Fruit fly (Drosophila melanogaster) whole organism, embryonic: ENCODE results near the gene CG14219.

Experiments used
- Abd-B ChIP-seq: fragments of 200-800 bp; sonication (Bioruptor generic); optimal IDR thresholded peaks from 2 replicates; lab custom pipeline; 2018; ENCODE audit warnings: missing biosample characterization, mild to moderate bottlenecking, missing genetic modification characterization, moderate library complexity
- Aef1 ChIP-seq: fragments of 200-800 bp; sonication (Bioruptor generic); IDR thresholded peaks from 3 replicates; pipeline ENCODE4 v1.3.6; 2022; ENCODE audit warnings: missing biosample characterization, missing genetic modification characterization
- BEAF-32 ChIP-seq: fragments of 200-800 bp; sonication (Bioruptor generic); optimal IDR thresholded peaks from 3 replicates; lab custom pipeline; 2017; ENCODE audit warnings: missing biosample characterization, missing genetic modification characterization, mild to moderate bottlenecking, moderate library complexity, missing genetic modification reagents
- Bgb ChIP-seq: fragments of 200-800 bp; sonication (Bioruptor generic); IDR thresholded peaks from 2 replicates; pipeline ENCODE4 v1.3.6; 2022; ENCODE audit warnings: missing biosample characterization, missing genetic modification characterization; ENCODE audit not compliant: partially characterized antibody
- CG10366 ChIP-seq: fragments of 200-800 bp; sonication (Bioruptor generic); IDR thresholded peaks from 2 replicates; pipeline ENCODE4 v1.3.6; 2022; ENCODE audit warnings: missing biosample characterization, missing genetic modification characterization
- CG10543 ChIP-seq: fragments of 200-800 bp; sonication (Bioruptor generic); optimal IDR thresholded peaks from 3 replicates; lab custom pipeline; 2017; ENCODE audit warnings: missing biosample characterization, mild to moderate bottlenecking, missing genetic modification characterization, moderate library complexity
- CG11093 ChIP-seq: fragments of 200-800 bp; sonication (Bioruptor generic); IDR thresholded peaks from 3 replicates; pipeline ENCODE4 v1.3.6; 2022; ENCODE audit warnings: missing biosample characterization, missing genetic modification characterization
- CG13123 ChIP-seq: fragments of 200-800 bp; sonication (Bioruptor generic); optimal IDR thresholded peaks from 2 replicates; lab custom pipeline; 2016; ENCODE audit warnings: missing biosample characterization, missing genetic modification characterization
- CG14014 ChIP-seq: fragments of 200-800 bp; sonication (Bioruptor generic); IDR thresholded peaks from 2 replicates; pipeline ENCODE4 v1.3.6; 2022; ENCODE audit warnings: missing biosample characterization, missing genetic modification characterization
- CG14860 ChIP-seq: fragments of 200-800 bp; sonication (Bioruptor generic); IDR thresholded peaks from 3 replicates; pipeline ENCODE4 v1.3.6; 2022; ENCODE audit warnings: missing biosample characterization, missing genetic modification characterization; ENCODE audit not compliant: partially characterized antibody
- CG15269 ChIP-seq: fragments of 200-800 bp; sonication (Bioruptor generic); optimal IDR thresholded peaks from 2 replicates; lab custom pipeline; 2018; ENCODE audit warnings: missing biosample characterization, mild to moderate bottlenecking, missing genetic modification characterization, moderate library complexity
- CG17612 ChIP-seq: fragments of 200-800 bp; sonication (Bioruptor generic); IDR thresholded peaks from 2 replicates; pipeline ENCODE4 v1.3.6; 2022; ENCODE audit warnings: missing biosample characterization, missing genetic modification characterization
- CG1832 ChIP-seq: fragments of 200-800 bp; sonication (Bioruptor generic); optimal IDR thresholded peaks from 2 replicates; lab custom pipeline; 2017; ENCODE audit warnings: missing biosample characterization, mild to moderate bottlenecking, missing genetic modification characterization, inconsistent platforms
- CG18476 ChIP-seq: fragments of 200-800 bp; sonication (Bioruptor generic); optimal IDR thresholded peaks from 2 replicates; lab custom pipeline; 2016; ENCODE audit warnings: missing biosample characterization, mild to moderate bottlenecking, missing genetic modification characterization
- CG2116 ChIP-seq: fragments of 200-800 bp; sonication (Bioruptor generic); optimal IDR thresholded peaks from 3 replicates; lab custom pipeline; 2018; ENCODE audit warnings: missing biosample characterization, mild to moderate bottlenecking, missing genetic modification characterization
- CG2120 ChIP-seq: fragments of 200-800 bp; sonication (Bioruptor generic); optimal IDR thresholded peaks from 3 replicates; lab custom pipeline; 2016; ENCODE audit warnings: missing biosample characterization, missing genetic modification characterization
- CG30431 ChIP-seq: fragments of 200-800 bp; sonication (Bioruptor generic); optimal IDR thresholded peaks from 2 replicates; lab custom pipeline; 2017; ENCODE audit warnings: missing biosample characterization, missing genetic modification characterization
- CG3163 ChIP-seq: fragments of 200-800 bp; sonication (Bioruptor generic); optimal IDR thresholded peaks from 3 replicates; lab custom pipeline; 2016; ENCODE audit warnings: missing biosample characterization, missing genetic modification characterization
- CG32532 ChIP-seq: fragments of 200-800 bp; sonication (Bioruptor generic); IDR thresholded peaks from 2 replicates; pipeline ENCODE4 v1.3.6; 2022; ENCODE audit warnings: missing biosample characterization, missing genetic modification characterization
- CG6765 ChIP-seq: fragments of 200-800 bp; sonication (Bioruptor generic); optimal IDR thresholded peaks from 3 replicates; lab custom pipeline; 2017; ENCODE audit warnings: missing biosample characterization, mild to moderate bottlenecking, missing genetic modification characterization
- CG8281 ChIP-seq: fragments of 200-800 bp; sonication (Bioruptor generic); optimal IDR thresholded peaks from 2 replicates; lab custom pipeline; 2018; ENCODE audit warnings: missing biosample characterization, mild to moderate bottlenecking, missing genetic modification characterization, moderate library complexity
- CG9437 ChIP-seq: fragments of 200-800 bp; sonication (Bioruptor generic); optimal IDR thresholded peaks from 2 replicates; lab custom pipeline; 2018; ENCODE audit warnings: missing biosample characterization, mild to moderate bottlenecking, missing genetic modification characterization
- CTCF ChIP-seq: fragments of 200-800 bp; sonication (Bioruptor generic); optimal IDR thresholded peaks from 2 replicates; lab custom pipeline; 2017; ENCODE audit warnings: missing biosample characterization, mild to moderate bottlenecking, missing genetic modification characterization, moderate library complexity
- CoRest ChIP-seq: fragments of 200-800 bp; sonication (Bioruptor generic); optimal IDR thresholded peaks from 3 replicates; lab custom pipeline; 2018; ENCODE audit warnings: missing biosample characterization, mild to moderate bottlenecking, missing genetic modification characterization, moderate library complexity
- Dfd ChIP-seq, 2 experiments: fragments of >200 bp; optimal IDR thresholded peaks; 2 replicates each; lab custom pipeline; 2017; ENCODE audit warnings: missing biosample characterization in 2 of 2, missing genetic modification characterization in 2 of 2
- Doc3 ChIP-seq: fragments of 200-800 bp; sonication (Bioruptor generic); IDR thresholded peaks from 3 replicates; pipeline ENCODE4 v1.3.6; 2022; ENCODE audit warnings: missing biosample characterization, missing genetic modification characterization; ENCODE audit not compliant: partially characterized antibody
- Dp ChIP-seq: fragments of 200-800 bp; sonication (Bioruptor generic); optimal IDR thresholded peaks from 2 replicates; lab custom pipeline; 2018; ENCODE audit warnings: missing biosample characterization, mild to moderate bottlenecking, missing genetic modification characterization, moderate library complexity
- Hey ChIP-seq: fragments of 200-800 bp; sonication (Bioruptor generic); optimal IDR thresholded peaks from 3 replicates; lab custom pipeline; 2018; ENCODE audit warnings: missing biosample characterization, mild to moderate bottlenecking, missing genetic modification characterization
- Hmx ChIP-seq: fragments of 200-800 bp; sonication (Bioruptor generic); optimal IDR thresholded peaks from 2 replicates; lab custom pipeline; 2016; ENCODE audit warnings: missing biosample characterization, missing genetic modification characterization
- Hr3 ChIP-seq: fragments of 200-800 bp; sonication (Bioruptor generic); optimal IDR thresholded peaks from 3 replicates; lab custom pipeline; 2016; ENCODE audit warnings: missing biosample characterization, missing genetic modification characterization
- Hr78 ChIP-seq, 2 experiments: fragments of 200-800 bp in 1 of 2; fragments of >200 bp in 1 of 2; sonication (Bioruptor generic) in 1 of 2; optimal IDR thresholded peaks; 2 replicates each; lab custom pipeline; 2017 to 2019; ENCODE audit warnings: missing biosample characterization in 2 of 2, missing genetic modification characterization in 2 of 2, mild to moderate bottlenecking in 1 of 2, moderate library complexity in 1 of 2
- Lpt ChIP-seq: fragments of >200 bp; optimal IDR thresholded peaks from 2 replicates; lab custom pipeline; 2018; ENCODE audit warnings: missing biosample characterization, missing genetic modification characterization
- Mad ChIP-seq: fragments of 200-800 bp; sonication (Bioruptor generic); optimal IDR thresholded peaks from 2 replicates; lab custom pipeline; 2016; ENCODE audit warnings: missing biosample characterization, missing genetic modification characterization
- NfI ChIP-seq: fragments of 200-800 bp; sonication (Bioruptor generic); optimal IDR thresholded peaks from 3 replicates; lab custom pipeline; 2018; ENCODE audit warnings: missing biosample characterization, mild to moderate bottlenecking, missing genetic modification characterization, moderate library complexity
- Opbp ChIP-seq: fragments of 200-800 bp; sonication (Bioruptor generic); IDR thresholded peaks from 3 replicates; pipeline ENCODE4 v1.3.6; 2022; ENCODE audit warnings: missing biosample characterization, missing genetic modification characterization; ENCODE audit not compliant: partially characterized antibody
- Sry-δ ChIP-seq: fragments of 200-800 bp; sonication (Bioruptor generic); optimal IDR thresholded peaks from 2 replicates; lab custom pipeline; 2016; ENCODE audit warnings: missing biosample characterization, missing genetic modification characterization
- Xbp1 ChIP-seq: fragments of 200-800 bp; sonication (Bioruptor generic); optimal IDR thresholded peaks from 3 replicates; lab custom pipeline; 2016; ENCODE audit warnings: missing biosample characterization, mild to moderate bottlenecking, missing genetic modification characterization
- Xrp1 ChIP-seq: fragments of 200-800 bp; sonication (Bioruptor generic); IDR thresholded peaks from 2 replicates; pipeline ENCODE4 v1.3.6; 2022; ENCODE audit warnings: missing biosample characterization, missing genetic modification characterization
- amos ChIP-seq: fragments of 200-800 bp; sonication (Bioruptor generic); IDR thresholded peaks from 2 replicates; pipeline ENCODE4 v1.3.6; 2022; ENCODE audit warnings: missing biosample characterization, missing genetic modification characterization; ENCODE audit not compliant: partially characterized antibody
- crc ChIP-seq: fragments of 200-800 bp; sonication (Bioruptor generic); optimal IDR thresholded peaks from 2 replicates; lab custom pipeline; 2016; ENCODE audit warnings: missing biosample characterization, missing genetic modification characterization
- dan ChIP-seq: fragments of 200-800 bp; sonication (Bioruptor generic); IDR thresholded peaks from 2 replicates; pipeline ENCODE4 v1.3.6; 2022; ENCODE audit warnings: missing biosample characterization, missing genetic modification characterization
- dpn ChIP-seq, 2 experiments: fragments of 200-800 bp; sonication (Bioruptor generic); optimal IDR thresholded peaks; 3 replicates each; lab custom pipeline; 2016; ENCODE audit warnings: missing biosample characterization in 2 of 2, missing genetic modification characterization in 2 of 2
- odd ChIP-seq: fragments of 200-800 bp; sonication (Bioruptor generic); optimal IDR thresholded peaks from 2 replicates; lab custom pipeline; 2017; ENCODE audit warnings: missing biosample characterization, mild to moderate bottlenecking, missing genetic modification characterization
- otp ChIP-seq: fragments of 200-800 bp; sonication (Bioruptor generic); IDR thresholded peaks from 3 replicates; pipeline ENCODE4, ENCODE4 v1.3.6; 2022; ENCODE audit warnings: missing biosample characterization, missing genetic modification characterization
- peb ChIP-seq: fragments of 200-800 bp; sonication (Bioruptor generic); IDR thresholded peaks from 2 replicates; pipeline ENCODE4 v1.3.6; 2022; ENCODE audit warnings: missing biosample characterization, missing genetic modification characterization
- row ChIP-seq: fragments of 200-800 bp; sonication (Bioruptor generic); IDR thresholded peaks from 3 replicates; pipeline ENCODE4 v1.3.6; 2022; ENCODE audit warnings: missing biosample characterization, missing genetic modification characterization
- stwl ChIP-seq: fragments of 200-800 bp; sonication (Bioruptor generic); optimal IDR thresholded peaks from 3 replicates; lab custom pipeline; 2018; ENCODE audit warnings: missing biosample characterization, mild to moderate bottlenecking, missing genetic modification characterization, moderate library complexity
- sug ChIP-seq: fragments of 200-800 bp; optimal IDR thresholded peaks from 2 replicates; lab custom pipeline; 2019; ENCODE audit warnings: missing biosample characterization, mild to moderate bottlenecking, missing genetic modification characterization, moderate library complexity
- tx ChIP-seq: fragments of 200-800 bp; sonication (Bioruptor generic); optimal IDR thresholded peaks from 2 replicates; lab custom pipeline; 2016; ENCODE audit warnings: missing biosample characterization, missing genetic modification characterization
- yki ChIP-seq: fragments of >200 bp; optimal IDR thresholded peaks from 3 replicates; lab custom pipeline; 2018
- zen2 ChIP-seq: fragments of 200-800 bp; sonication (Bioruptor generic); IDR thresholded peaks from 3 replicates; pipeline ENCODE4 v1.3.6; 2022; ENCODE audit warnings: missing biosample characterization, missing genetic modification characterization; ENCODE audit not compliant: partially characterized antibody

CG14219 gene

DNA sequence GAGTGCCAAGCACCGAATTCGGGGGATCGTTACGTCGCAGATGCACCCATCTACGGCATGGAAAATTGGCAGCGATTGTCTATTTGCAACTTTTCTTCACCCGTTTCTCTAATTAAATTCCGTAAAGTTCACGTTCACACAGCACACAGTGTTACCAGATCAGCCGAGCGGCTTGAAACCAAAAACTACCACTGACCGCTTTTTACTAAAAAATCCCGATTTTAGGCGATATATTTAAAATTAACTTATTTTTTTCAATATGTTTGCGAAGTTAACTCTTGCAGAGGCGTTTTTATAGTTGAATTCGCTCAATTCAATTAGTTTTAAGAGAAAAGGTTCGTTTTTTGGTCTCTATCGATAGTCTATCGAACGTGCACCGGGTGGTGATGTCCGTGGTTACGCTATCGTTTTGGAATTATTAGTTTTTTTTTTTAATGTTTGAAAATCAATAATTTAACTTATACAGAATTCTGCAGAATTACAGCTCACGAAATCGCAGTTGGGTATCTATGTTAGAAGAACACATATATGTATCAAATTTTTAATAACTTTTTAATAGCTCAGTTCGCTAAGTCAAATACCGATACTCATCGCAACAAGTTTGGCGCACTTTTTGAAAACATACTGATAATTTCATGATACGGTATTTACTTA is 10.2 kb downstream of the CG14219 start, which contains the start of gene Tao (continued):
- TF ChIP-seq peb (no peak), sug (no peak), Bgb (GFP tag; lab: Robert Waterston, UW) (peak; percentile 77), CG30431 (GFP tag; lab: Kevin White, UChicago) (no peak), CG18476 (GFP tag; lab: Kevin White, UChicago) (peak; percentile 16), CG3163 (GFP tag; lab: Kevin White, UChicago) (no peak), CG1832 (GFP tag; lab: Kevin White, UChicago) (no peak), CG6765 (GFP tag; lab: Kevin White, UChicago) (no peak), row (peak; percentile 41; the same call in 2 of the 3 replicates), Hey (no peak), CG2116 (GFP tag; lab: Kevin White, UChicago) (peak; percentile 82), Xrp1 (GFP tag; lab: Robert Waterston, UW) (no peak), CG14860 (GFP tag; lab: Robert Waterston, UW) (peak; percentile 88; the same call in 2 of the 3 replicates), CG9437 (GFP tag; lab: Kevin White, UChicago) (peak; percentile 21), amos (peak; percentile 79), stwl (no peak), CG2120 (GFP tag; lab: Kevin White, UChicago) (peak; percentile 11), Opbp (GFP tag; lab: Robert Waterston, UW) (peak; percentile 53; the same call in 1 of the 3 replicates), CTCF (GFP tag; lab: Kevin White, UChicago) (no peak), NfI (GFP tag; lab: Kevin White, UChicago) (no peak), Doc3 (GFP tag; lab: Robert Waterston, UW) (peak; percentile 76), Dfd (GFP tag; optimal IDR thresholded peaks at IDR 0.05; lab: Kevin White, UChicago) (no peak), yki (lab: Kevin White, UChicago) (no peak), tx (GFP tag; lab: Kevin White, UChicago) (no peak), CG13123 (GFP tag; lab: Kevin White, UChicago) (no peak), otp (GFP tag; lab: Robert Waterston, UW) (no peak), odd (GFP tag; lab: Kevin White, UChicago) (no peak), CG32532 (GFP tag; lab: Robert Waterston, UW) (no peak), CG14014 (no peak), CoRest (peak; percentile 15), Mad (no peak), Abd-B (peak; percentile 13), crc (GFP tag; lab: Kevin White, UChicago) (no peak), dan (no peak), BEAF-32 (peak; percentile 90), CG10366 (GFP tag; lab: Robert Waterston, UW) (no peak), Hr3 (no peak), Hr78 (GFP tag; optimal IDR thresholded peaks at IDR 0.05; lab: Kevin White, UChicago) (no peak), Xbp1 (GFP tag; lab: Kevin White, UChicago) (no peak), CG11093 (GFP tag; lab: Robert Waterston, UW) (no peak), Sry-δ (peak; percentile 80), CG10543 (no peak), CG15269 (tag; lab: Kevin White, UChicago) (no peak), CG17612 (GFP tag; lab: Robert Waterston, UW) (no peak), Aef1 (GFP tag; lab: Robert Waterston, UW) (no peak), dpn (GFP tag; optimal IDR thresholded peaks at IDR 0.05; lab: Kevin White, UChicago) (no peak), CG8281 (tag; lab: Kevin White, UChicago) (no peak), Lpt (GFP tag; lab: Kevin White, UChicago) (no peak), zen2 (GFP tag; lab: Robert Waterston, UW) (peak; percentile 74; the same call in 2 of the 3 replicates), Hmx (GFP tag; lab: Kevin White, UChicago) (no peak), Dp (GFP tag; lab: Kevin White, UChicago) (peak; percentile 72)
